Worm (Caenorhabditis elegans) whole organism, L4 larva: ENCODE data around the gene hpd-1.

Experiments
- F37D6.2 ChIP-seq: sonication (generic microtip); optimal IDR thresholded peaks from 2 replicates; lab custom pipeline; 2016; ENCODE audit warnings: mild to moderate bottlenecking, missing genetic modification characterization, missing compliant biosample characterization
- T20F7.1 ChIP-seq: fragments of 200-800 bp; sonication (Bioruptor generic); optimal IDR thresholded peaks from 2 replicates; lab custom pipeline; 2018; ENCODE audit warnings: mild to moderate bottlenecking, missing genetic modification characterization, missing compliant biosample characterization
- aha-1 ChIP-seq: fragments of 150-350 bp; peaks from one replicate; lab custom pipeline; 2014; ENCODE audit warnings: missing biosample characterization, missing genetic modification characterization
- ceh-82 ChIP-seq: sonication (generic microtip); optimal IDR thresholded peaks from 2 replicates; lab custom pipeline; 2017; ENCODE audit warnings: missing biosample characterization, missing genetic modification characterization
- cey-2 ChIP-seq: sonication (generic microtip); optimal IDR thresholded peaks from 3 replicates; lab custom pipeline; 2017; ENCODE audit warnings: missing genetic modification characterization, mild to moderate bottlenecking, missing compliant biosample characterization, antibody characterized with exemption, borderline replicate concordance; ENCODE audit not compliant: insufficient read depth
- daf-16 ChIP-seq, 3 experiments: sonication (generic microtip); optimal IDR thresholded peaks; 2 replicates each; lab custom pipeline; 2016 to 2017; ENCODE audit warnings: missing genetic modification characterization in 3 of 3, missing genetic modification reagents in 3 of 3, mild to moderate bottlenecking in 2 of 3, missing compliant biosample characterization in 2 of 3, missing biosample characterization in 1 of 3, moderate library complexity in 1 of 3
- daf-19 ChIP-seq: fragments of 200-800 bp; sonication (Bioruptor generic); conservative IDR thresholded peaks from 2 replicates; pipeline ENCODE4 v1.3.6; 2022; ENCODE audit warnings: missing genetic modification characterization, missing compliant biosample characterization
- daf-8 ChIP-seq: fragments of 200-800 bp; sonication (Bioruptor generic); IDR thresholded peaks from 2 replicates; pipeline ENCODE4 v1.3.6; 2022; ENCODE audit warnings: missing genetic modification characterization, missing compliant biosample characterization
- dmd-6 ChIP-seq: fragments of 200-800 bp; sonication (Bioruptor generic); IDR thresholded peaks from 2 replicates; pipeline ENCODE4 v1.3.6; 2022; ENCODE audit warnings: missing genetic modification reagents, missing genetic modification characterization, missing compliant biosample characterization
- dmd-9 ChIP-seq: fragments of 200-800 bp; sonication (Bioruptor generic); IDR thresholded peaks from 2 replicates; pipeline ENCODE4 v1.3.6; 2022; ENCODE audit warnings: missing genetic modification reagents, missing genetic modification characterization, missing compliant biosample characterization
- dpl-1 ChIP-seq: fragments of 150-350 bp; optimal IDR thresholded peaks from 2 replicates; lab custom pipeline; 2014; ENCODE audit warnings: missing biosample characterization, missing genetic modification reagents, missing genetic modification characterization
- dve-1 ChIP-seq: sonication (generic microtip); optimal IDR thresholded peaks from 2 replicates; lab custom pipeline; 2017; ENCODE audit warnings: antibody characterized with exemption, mild to moderate bottlenecking, missing genetic modification characterization, missing compliant biosample characterization; ENCODE audit not compliant: insufficient read depth
- fkh-10 ChIP-seq: fragments of 150-350 bp; optimal IDR thresholded peaks from 2 replicates; lab custom pipeline; 2014; ENCODE audit warnings: missing biosample characterization, missing genetic modification reagents, missing genetic modification characterization
- gei-8 ChIP-seq: fragments of 200-800 bp; sonication (Bioruptor generic); optimal IDR thresholded peaks from 2 replicates; lab custom pipeline; 2018; ENCODE audit warnings: mild to moderate bottlenecking, missing genetic modification characterization, missing compliant biosample characterization
- hif-1 ChIP-seq, 2 experiments: sonication (generic microtip); optimal IDR thresholded peaks; 2 replicates each; lab custom pipeline; 2016 to 2017; ENCODE audit warnings: missing compliant biosample characterization in 2 of 2, missing genetic modification characterization in 2 of 2, missing genetic modification reagents in 2 of 2, missing genotype in 2 of 2, mild to moderate bottlenecking in 1 of 2
- hlh-11 ChIP-seq: fragments of 200-800 bp; sonication (Bioruptor generic); optimal IDR thresholded peaks from 2 replicates; lab custom pipeline; 2018; ENCODE audit warnings: mild to moderate bottlenecking, missing genetic modification characterization, missing compliant biosample characterization
- hlh-30 ChIP-seq: sonication (generic microtip); optimal IDR thresholded peaks from 2 replicates; lab custom pipeline; 2017; ENCODE audit warnings: antibody characterized with exemption, mild to moderate bottlenecking, missing genetic modification characterization, missing compliant biosample characterization; ENCODE audit not compliant: insufficient read depth
- hmg-1.1 ChIP-seq: fragments of 200-800 bp; sonication (Bioruptor generic); IDR thresholded peaks from 2 replicates; pipeline ENCODE4 v1.3.6; 2022; ENCODE audit warnings: missing genetic modification reagents, missing genetic modification characterization, missing compliant biosample characterization
- jun-1 ChIP-seq: fragments of 150-350 bp; optimal IDR thresholded peaks from 2 replicates; lab custom pipeline; 2014; ENCODE audit warnings: missing biosample characterization, missing genetic modification reagents, missing genetic modification characterization
- lin-15B ChIP-seq: fragments of 150-350 bp; sonication (generic microtip); optimal IDR thresholded peaks from 3 replicates; lab custom pipeline; 2014; ENCODE audit warnings: missing biosample characterization, missing genetic modification characterization
- lin-38 ChIP-seq: fragments of 200-800 bp; sonication (Bioruptor generic); IDR thresholded peaks from 2 replicates; pipeline ENCODE4 v1.3.6; 2022; ENCODE audit warnings: missing genetic modification reagents, missing genetic modification characterization, missing compliant biosample characterization
- lsy-2 ChIP-seq, 2 experiments: fragments of 150-350 bp in 1 of 2; sonication (generic microtip) in 1 of 2; optimal IDR thresholded peaks; 2 replicates each; lab custom pipeline; 2014 to 2017; ENCODE audit warnings: missing biosample characterization in 2 of 2, missing genetic modification characterization in 2 of 2
- mdt-29 ChIP-seq: fragments of 200-800 bp; sonication (Bioruptor generic); IDR thresholded peaks from 2 replicates; pipeline ENCODE4 v1.3.6; 2022; ENCODE audit warnings: missing genetic modification reagents, missing genetic modification characterization, missing compliant biosample characterization
- mep-1 ChIP-seq: fragments of 150-350 bp; sonication (generic microtip); optimal IDR thresholded peaks from 3 replicates; lab custom pipeline; 2014; ENCODE audit warnings: missing biosample characterization, missing genetic modification characterization
- mes-2 ChIP-seq: sonication (generic microtip); optimal IDR thresholded peaks from 2 replicates; lab custom pipeline; 2016; ENCODE audit warnings: missing genotype, mild to moderate bottlenecking, missing genetic modification characterization, missing compliant biosample characterization; ENCODE audit not compliant: poor library complexity, severe bottlenecking
- nhr-102 ChIP-seq: sonication (generic microtip); optimal IDR thresholded peaks from 2 replicates; lab custom pipeline; 2016; ENCODE audit warnings: mild to moderate bottlenecking, missing genetic modification characterization, moderate library complexity, missing compliant biosample characterization
- nhr-28 ChIP-seq: fragments of 150-350 bp; optimal IDR thresholded peaks from 2 replicates; lab custom pipeline; 2014; ENCODE audit warnings: missing biosample characterization, missing genetic modification characterization
- nhr-48 ChIP-seq: sonication (generic microtip); optimal IDR thresholded peaks from 2 replicates; lab custom pipeline; 2016; ENCODE audit warnings: mild to moderate bottlenecking, missing genetic modification characterization, missing compliant biosample characterization
- nhr-6 ChIP-seq: fragments of 150-350 bp; optimal IDR thresholded peaks from 2 replicates; lab custom pipeline; 2014; ENCODE audit warnings: missing biosample characterization, missing genetic modification characterization
- nhr-77 ChIP-seq: fragments of 150-350 bp; optimal IDR thresholded peaks from 2 replicates; lab custom pipeline; 2014; ENCODE audit warnings: missing biosample characterization, missing genetic modification characterization
- pha-4 ChIP-seq, 2 experiments: fragments of 150-350 bp in 1 of 2; fragments of 200-800 bp in 1 of 2; sonication (Bioruptor generic) in 1 of 2; IDR thresholded peaks in 1 of 2; optimal IDR thresholded peaks in 1 of 2; 2 replicates each; pipeline versions ENCODE4 v1.3.6 to Lab custom; 2014 to 2022; ENCODE audit warnings: missing genetic modification characterization in 2 of 2, missing genetic modification reagents in 2 of 2, missing biosample characterization in 1 of 2, missing compliant biosample characterization in 1 of 2
- php-3 ChIP-seq: fragments of 200-800 bp; sonication (Bioruptor generic); IDR thresholded peaks from 2 replicates; pipeline ENCODE4 v1.3.6; 2022; ENCODE audit warnings: missing genetic modification reagents, missing genetic modification characterization, missing compliant biosample characterization
- pqm-1 ChIP-seq: sonication (generic microtip); optimal IDR thresholded peaks from 2 replicates; lab custom pipeline; 2017; ENCODE audit warnings: missing biosample characterization, missing genetic modification characterization
- rbr-2 ChIP-seq: sonication (generic microtip); optimal IDR thresholded peaks from 2 replicates; lab custom pipeline; 2016; ENCODE audit warnings: missing genotype, missing genetic modification characterization, missing compliant biosample characterization
- set-16 ChIP-seq: fragments of 200-800 bp; sonication (Bioruptor generic); IDR thresholded peaks from 2 replicates; pipeline ENCODE4 v1.3.6; 2022; ENCODE audit warnings: missing genetic modification reagents, missing genetic modification characterization, missing compliant biosample characterization
- skn-1 ChIP-seq: fragments of 150-350 bp; optimal IDR thresholded peaks from 2 replicates; lab custom pipeline; 2014; ENCODE audit warnings: missing biosample characterization, missing genetic modification characterization
- spr-1 ChIP-seq: sonication (generic microtip); optimal IDR thresholded peaks from 2 replicates; lab custom pipeline; 2016; ENCODE audit warnings: mild to moderate bottlenecking, missing genetic modification characterization, missing compliant biosample characterization
- spr-3 ChIP-seq: fragments of 200-800 bp; sonication (Bioruptor generic); optimal IDR thresholded peaks from 2 replicates; lab custom pipeline; 2018; ENCODE audit warnings: mild to moderate bottlenecking, missing genetic modification characterization, missing compliant biosample characterization
- unc-130 ChIP-seq: sonication (generic microtip); optimal IDR thresholded peaks from 2 replicates; lab custom pipeline; 2016; ENCODE audit warnings: missing genetic modification reagents, missing genetic modification characterization, missing compliant biosample characterization
- vab-7 ChIP-seq: fragments of 200-800 bp; sonication (Bioruptor generic); IDR thresholded peaks from 2 replicates; pipeline ENCODE4 v1.3.6; 2022; ENCODE audit warnings: missing genetic modification reagents, missing genetic modification characterization, missing compliant biosample characterization
- zip-2 ChIP-seq: fragments of 150-350 bp; optimal IDR thresholded peaks from 2 replicates; lab custom pipeline; 2014; ENCODE audit warnings: missing biosample characterization, missing genetic modification characterization
- ztf-7 ChIP-seq: fragments of 150-350 bp; optimal IDR thresholded peaks from 2 replicates; lab custom pipeline; 2014; ENCODE audit warnings: missing biosample characterization, missing genetic modification characterization

hpd-1 gene

ce11 chrIII:10506699-10507248 lies 28.6 kb upstream of the hpd-1 start, which contains the start of the genes sip-1 and sly-1:
Gene sip-1, minus strand, starts transcription at chrIII:10506801.
Gene sly-1, plus strand, starts transcription at chrIII:10507058.
- TF ChIP-seq dmd-6 (GFP tag; lab: Robert Waterston, UW), result peak; percentile 27; the same call in 1 of the 2 replicates
- TF ChIP-seq lsy-2 (tag; optimal IDR thresholded peaks at IDR 0.05; lab: Kevin White, UChicago), result peak in 1 of 2 experiments; percentile 92
- peak; percentile 25 for TF ChIP-seq unc-130
- TF ChIP-seq hif-1 (tag; optimal IDR thresholded peaks at IDR 0.05; lab: Kevin White, UChicago), result peak in 1 of 2 experiments; percentile 42
- peak; percentile 88 for TF ChIP-seq dve-1 (tag; lab: Kevin White, UChicago)
- no peak for TF ChIP-seq skn-1
- TF ChIP-seq dpl-1 (GFP tag; lab: Kevin White, UChicago), result peak; percentile 94
- TF ChIP-seq hlh-11, result peak; percentile 54
- TF ChIP-seq spr-1 (tag; lab: Kevin White, UChicago), result peak; percentile 40
- TF ChIP-seq lin-38 (GFP tag; lab: Robert Waterston, UW), result peak; percentile 90
- TF ChIP-seq nhr-6, result peak; percentile 81
- TF ChIP-seq ztf-7 (tag; lab: Kevin White, UChicago), result peak; percentile 53
- no peak for TF ChIP-seq mdt-29 (GFP tag; lab: Robert Waterston, UW)
- no peak for TF ChIP-seq pqm-1 (tag; lab: Kevin White, UChicago)
- TF ChIP-seq daf-19 (GFP tag; lab: Robert Waterston, UW), result no peak
- TF ChIP-seq cey-2, result no peak
- TF ChIP-seq nhr-48 (tag; lab: Kevin White, UChicago), result no peak
- TF ChIP-seq hmg-1.1 (GFP tag; lab: Robert Waterston, UW), result peak; percentile 55
- peak; percentile 83 for TF ChIP-seq mep-1 (tag; lab: Kevin White, UChicago)
- TF ChIP-seq T20F7.1 (GFP tag; lab: Kevin White, UChicago), result peak; percentile 72
- TF ChIP-seq zip-2 (tag; lab: Kevin White, UChicago), result peak; percentile 33
- peak; percentile 69 for TF ChIP-seq nhr-28 (tag; lab: Kevin White, UChicago)
- TF ChIP-seq hlh-30, result peak; percentile 80
- TF ChIP-seq daf-16 (GFP tag; optimal IDR thresholded peaks at IDR 0.05; lab: Kevin White, UChicago), result no peak
- TF ChIP-seq daf-16 (tag; optimal IDR thresholded peaks at IDR 0.05; lab: Kevin White, UChicago), result peak; percentile 47
- peak; percentile 66 for TF ChIP-seq nhr-77
- TF ChIP-seq rbr-2 (tag; lab: Kevin White, UChicago), result peak; percentile 75
- no peak for TF ChIP-seq spr-3 (GFP tag; lab: Kevin White, UChicago)
- TF ChIP-seq aha-1 (tag; lab: Kevin White, UChicago), result peak; percentile 78
- TF ChIP-seq daf-8 (GFP tag; lab: Robert Waterston, UW), result no peak
- no peak for TF ChIP-seq pha-4 (GFP tag; IDR thresholded peaks at IDR 0.05; lab: Robert Waterston, UW)
- peak; percentile 37 for TF ChIP-seq pha-4 (tag; optimal IDR thresholded peaks at IDR 0.05; lab: Kevin White, UChicago)
- peak; percentile 50 for TF ChIP-seq lin-15B (tag; lab: Kevin White, UChicago)
- TF ChIP-seq dmd-9 (GFP tag; lab: Robert Waterston, UW), result no peak
- peak; percentile 70 for TF ChIP-seq nhr-102 (tag; lab: Kevin White, UChicago)
- TF ChIP-seq mes-2 (tag; lab: Kevin White, UChicago), result peak; percentile 83
- TF ChIP-seq jun-1, result no peak
- TF ChIP-seq F37D6.2 (tag; lab: Kevin White, UChicago), result peak; percentile 19

ce11 chrIII:10512570-10512969 lies 22.8 kb upstream of the hpd-1 start:
- TF ChIP-seq fkh-10, result peak; percentile 22
- no peak for TF ChIP-seq ceh-82 (tag; lab: Kevin White, UChicago)
- no peak for TF ChIP-seq vab-7 (GFP tag; lab: Robert Waterston, UW)
- TF ChIP-seq pqm-1 (tag; lab: Kevin White, UChicago), result no peak
- TF ChIP-seq set-16, result no peak
- no peak for TF ChIP-seq gei-8 (GFP tag; lab: Kevin White, UChicago)
- TF ChIP-seq php-3 (GFP tag; lab: Robert Waterston, UW), result no peak
